Fruit fly (Drosophila melanogaster) whole organism, embryonic: ENCODE results near the gene CG18622.

Source experiments
- Aef1 ChIP-seq: fragments of 200-800 bp; sonication (Bioruptor generic); IDR thresholded peaks from 3 replicates; pipeline ENCODE4 v1.3.6; 2022; ENCODE audit warnings: missing biosample characterization, missing genetic modification characterization
- CG10366 ChIP-seq: fragments of 200-800 bp; sonication (Bioruptor generic); IDR thresholded peaks from 2 replicates; pipeline ENCODE4 v1.3.6; 2022; ENCODE audit warnings: missing biosample characterization, missing genetic modification characterization
- CG10431 ChIP-seq: fragments of 200-800 bp; sonication (Bioruptor generic); optimal IDR thresholded peaks from 3 replicates; lab custom pipeline; 2018; ENCODE audit warnings: missing biosample characterization, mild to moderate bottlenecking, missing genetic modification characterization
- CG10565 ChIP-seq: fragments of 200-800 bp; sonication (Bioruptor generic); optimal IDR thresholded peaks from 3 replicates; lab custom pipeline; 2016; ENCODE audit warnings: missing biosample characterization, mild to moderate bottlenecking, missing genetic modification characterization
- CG11093 ChIP-seq: fragments of 200-800 bp; sonication (Bioruptor generic); IDR thresholded peaks from 3 replicates; pipeline ENCODE4 v1.3.6; 2022; ENCODE audit warnings: missing biosample characterization, missing genetic modification characterization
- CG11560 ChIP-seq: fragments of 200-800 bp; sonication (Bioruptor generic); IDR thresholded peaks from 3 replicates; pipeline ENCODE4 v1.3.6; 2022; ENCODE audit warnings: missing biosample characterization, missing genetic modification characterization
- CG12942 ChIP-seq: fragments of 200-800 bp; sonication (Bioruptor generic); optimal IDR thresholded peaks from 3 replicates; lab custom pipeline; 2016; ENCODE audit warnings: missing biosample characterization, missing genetic modification characterization
- CG15011 ChIP-seq: fragments of 200-800 bp; sonication (Bioruptor generic); optimal IDR thresholded peaks from 3 replicates; lab custom pipeline; 2018; ENCODE audit warnings: missing biosample characterization, mild to moderate bottlenecking, missing genetic modification characterization
- CG15269 ChIP-seq: fragments of 200-800 bp; sonication (Bioruptor generic); optimal IDR thresholded peaks from 2 replicates; lab custom pipeline; 2018; ENCODE audit warnings: missing biosample characterization, mild to moderate bottlenecking, missing genetic modification characterization, moderate library complexity
- CG1529 ChIP-seq: fragments of 200-800 bp; sonication (Bioruptor generic); optimal IDR thresholded peaks from 3 replicates; lab custom pipeline; 2018; ENCODE audit warnings: missing biosample characterization, missing genetic modification characterization
- CG17612 ChIP-seq: fragments of 200-800 bp; sonication (Bioruptor generic); IDR thresholded peaks from 2 replicates; pipeline ENCODE4 v1.3.6; 2022; ENCODE audit warnings: missing biosample characterization, missing genetic modification characterization
- CG18599 ChIP-seq: fragments of 200-800 bp; sonication (Bioruptor generic); optimal IDR thresholded peaks from 3 replicates; lab custom pipeline; 2017; ENCODE audit warnings: missing biosample characterization, missing genetic modification characterization, mild to moderate bottlenecking, moderate library complexity, missing genetic modification reagents
- CG2202 ChIP-seq: fragments of 200-800 bp; sonication (Bioruptor generic); optimal IDR thresholded peaks from 2 replicates; lab custom pipeline; 2018; ENCODE audit warnings: missing biosample characterization, mild to moderate bottlenecking, missing genetic modification characterization
- CG30020 ChIP-seq: fragments of 200-800 bp; optimal IDR thresholded peaks from 2 replicates; lab custom pipeline; 2019; ENCODE audit warnings: missing biosample characterization, mild to moderate bottlenecking, missing genetic modification characterization, moderate library complexity
- CG3065 ChIP-seq: fragments of 200-800 bp; sonication (Bioruptor generic); optimal IDR thresholded peaks from 2 replicates; lab custom pipeline; 2016; ENCODE audit warnings: missing biosample characterization, missing genetic modification characterization
- CG33557 ChIP-seq: fragments of 200-800 bp; sonication (Bioruptor generic); optimal IDR thresholded peaks from 2 replicates; lab custom pipeline; 2019; ENCODE audit warnings: missing biosample characterization, mild to moderate bottlenecking, missing genetic modification characterization, moderate library complexity
- CG3407 ChIP-seq: fragments of 200-800 bp; sonication (Bioruptor generic); optimal IDR thresholded peaks from 2 replicates; lab custom pipeline; 2018; ENCODE audit warnings: missing biosample characterization, mild to moderate bottlenecking, missing genetic modification characterization
- CG3847 ChIP-seq: fragments of 200-800 bp; sonication (Bioruptor generic); IDR thresholded peaks from 2 replicates; pipeline ENCODE4 v1.3.6; 2022; ENCODE audit warnings: missing biosample characterization, missing genetic modification characterization
- CG4404 ChIP-seq: fragments of 200-800 bp; sonication (Bioruptor generic); IDR thresholded peaks from 2 replicates; pipeline ENCODE4 v1.3.6; 2022; ENCODE audit warnings: missing biosample characterization, missing genetic modification characterization
- CG7357 ChIP-seq: fragments of 200-800 bp; sonication (Bioruptor generic); IDR thresholded peaks from 3 replicates; pipeline ENCODE4 v1.3.6; 2022; ENCODE audit warnings: missing biosample characterization, missing genetic modification characterization
- CG9215 ChIP-seq: fragments of 200-800 bp; sonication (Bioruptor generic); IDR thresholded peaks from 2 replicates; pipeline ENCODE4 v1.3.6; 2022; ENCODE audit warnings: missing biosample characterization, missing genetic modification characterization
- CG9876 ChIP-seq: fragments of 200-800 bp; sonication (Bioruptor generic); optimal IDR thresholded peaks from 2 replicates; lab custom pipeline; 2016; ENCODE audit warnings: missing biosample characterization, missing genetic modification characterization
- Chrac-16 ChIP-seq: fragments of 200-800 bp; sonication (Bioruptor generic); optimal IDR thresholded peaks from 3 replicates; lab custom pipeline; 2016; ENCODE audit warnings: missing biosample characterization, missing genetic modification characterization
- Dad ChIP-seq: fragments of 200-800 bp; sonication (Bioruptor generic); optimal IDR thresholded peaks from 3 replicates; lab custom pipeline; 2016; ENCODE audit warnings: missing biosample characterization, missing genetic modification characterization
- Dbx ChIP-seq: fragments of 200-800 bp; sonication (Bioruptor generic); IDR thresholded peaks from 3 replicates; pipeline ENCODE4 v1.3.6; 2022; ENCODE audit warnings: missing biosample characterization, missing genetic modification characterization
- Dll ChIP-seq: fragments of 200-800 bp; sonication (Bioruptor generic); IDR thresholded peaks from 4 replicates; pipeline ENCODE4 v1.3.6; 2022; ENCODE audit warnings: missing biosample characterization, missing genetic modification characterization; ENCODE audit not compliant: partially characterized antibody
- Dref ChIP-seq: fragments of 200-800 bp; sonication (Bioruptor generic); IDR thresholded peaks from 2 replicates; pipeline ENCODE4 v1.3.6; 2022; ENCODE audit warnings: missing biosample characterization, missing genetic modification characterization
- Drgx ChIP-seq: fragments of 200-800 bp; sonication (Bioruptor generic); IDR thresholded peaks from 2 replicates; pipeline ENCODE4 v1.3.6; 2022; ENCODE audit warnings: missing biosample characterization, missing genetic modification characterization
- Fer2 ChIP-seq: fragments of 200-800 bp; sonication (Bioruptor generic); optimal IDR thresholded peaks from 2 replicates; lab custom pipeline; 2018; ENCODE audit warnings: missing biosample characterization, mild to moderate bottlenecking, missing genetic modification characterization, moderate library complexity
- Hey ChIP-seq: fragments of 200-800 bp; sonication (Bioruptor generic); optimal IDR thresholded peaks from 3 replicates; lab custom pipeline; 2018; ENCODE audit warnings: missing biosample characterization, mild to moderate bottlenecking, missing genetic modification characterization
- Hr39 ChIP-seq: fragments of >200 bp; optimal IDR thresholded peaks from 2 replicates; lab custom pipeline; 2017
- Side ChIP-seq: fragments of 200-800 bp; sonication (Bioruptor generic); optimal IDR thresholded peaks from 2 replicates; lab custom pipeline; 2016; ENCODE audit warnings: missing biosample characterization, missing genetic modification characterization
- Sry-β ChIP-seq: fragments of 200-800 bp; sonication (Bioruptor generic); optimal IDR thresholded peaks from 2 replicates; lab custom pipeline; 2018; ENCODE audit warnings: missing biosample characterization, mild to moderate bottlenecking, missing genetic modification characterization, moderate library complexity
- Taf1 ChIP-seq: fragments of 200-800 bp; sonication (Bioruptor generic); IDR thresholded peaks from 2 replicates; pipeline ENCODE4 v1.3.6; 2022; ENCODE audit warnings: missing biosample characterization, missing genetic modification characterization
- ac ChIP-seq: fragments of 200-800 bp; sonication (Bioruptor generic); optimal IDR thresholded peaks from 3 replicates; lab custom pipeline; 2017; ENCODE audit warnings: missing biosample characterization, mild to moderate bottlenecking, missing genetic modification characterization
- az2 ChIP-seq: fragments of 200-800 bp; sonication (Bioruptor generic); optimal IDR thresholded peaks from 3 replicates; lab custom pipeline; 2016; ENCODE audit warnings: missing biosample characterization, missing genetic modification characterization
- bcd ChIP-seq: fragments of 200-800 bp; sonication (Bioruptor generic); optimal IDR thresholded peaks from 2 replicates; lab custom pipeline; 2017; ENCODE audit warnings: missing biosample characterization, mild to moderate bottlenecking, missing genetic modification characterization
- br ChIP-seq: fragments of >200 bp; optimal IDR thresholded peaks from 2 replicates; lab custom pipeline; 2017
- ci ChIP-seq: fragments of 200-800 bp; sonication (Bioruptor generic); IDR thresholded peaks from 3 replicates; pipeline ENCODE4 v1.3.6; 2022; ENCODE audit warnings: missing biosample characterization, missing genetic modification characterization
- dmrt11E ChIP-seq: fragments of 200-800 bp; sonication (Bioruptor generic); optimal IDR thresholded peaks from 3 replicates; lab custom pipeline; 2018; ENCODE audit warnings: missing biosample characterization, mild to moderate bottlenecking, missing genetic modification characterization, moderate library complexity
- hth ChIP-seq: fragments of >200 bp; optimal IDR thresholded peaks from 2 replicates; lab custom pipeline; 2017; ENCODE audit warnings: inconsistent platforms
- klu ChIP-seq: fragments of 200-800 bp; sonication (Bioruptor generic); IDR thresholded peaks from 2 replicates; pipeline ENCODE4 v1.3.6; 2022; ENCODE audit warnings: missing biosample characterization, missing genetic modification characterization
- kni ChIP-seq: fragments of 200-800 bp; sonication (Bioruptor generic); optimal IDR thresholded peaks from 3 replicates; lab custom pipeline; 2017; ENCODE audit warnings: mild to moderate bottlenecking, missing biosample characterization, missing genetic modification reagents, missing genetic modification characterization
- lola ChIP-seq, 3 experiments: fragments of >200 bp in 2 of 3; fragments of 200-800 bp in 1 of 3; sonication (Bioruptor generic) in 1 of 3; optimal IDR thresholded peaks; 2 replicates each; lab custom pipeline; 2017 to 2019; ENCODE audit warnings: missing biosample characterization in 3 of 3, missing genetic modification characterization in 3 of 3, mild to moderate bottlenecking in 1 of 3, moderate library complexity in 1 of 3
- luna ChIP-seq: fragments of 200-800 bp; sonication (Bioruptor generic); optimal IDR thresholded peaks from 2 replicates; lab custom pipeline; 2016; ENCODE audit warnings: missing biosample characterization, missing genetic modification characterization
- sim ChIP-seq: fragments of 200-800 bp; sonication (Bioruptor generic); IDR thresholded peaks from 2 replicates; pipeline ENCODE4 v1.3.6; 2022; ENCODE audit warnings: missing biosample characterization, missing genetic modification characterization
- stwl ChIP-seq: fragments of 200-800 bp; sonication (Bioruptor generic); optimal IDR thresholded peaks from 3 replicates; lab custom pipeline; 2018; ENCODE audit warnings: missing biosample characterization, mild to moderate bottlenecking, missing genetic modification characterization, moderate library complexity
- tgo ChIP-seq: fragments of 200-800 bp; sonication (Bioruptor generic); IDR thresholded peaks from 3 replicates; pipeline ENCODE4 v1.3.6; 2022; ENCODE audit warnings: missing biosample characterization, missing genetic modification characterization
- vfl ChIP-seq: fragments of 200-800 bp; sonication (Bioruptor generic); optimal IDR thresholded peaks from 2 replicates; lab custom pipeline; 2016; ENCODE audit warnings: missing biosample characterization, missing genetic modification characterization
- vnd ChIP-seq: fragments of 200-800 bp; sonication (Bioruptor generic); IDR thresholded peaks from 3 replicates; pipeline ENCODE4 v1.3.6; 2022; ENCODE audit warnings: missing biosample characterization, missing genetic modification characterization; ENCODE audit not compliant: partially characterized antibody
- wor ChIP-seq: fragments of 200-800 bp; sonication (Bioruptor generic); IDR thresholded peaks from 2 replicates; pipeline ENCODE4 v1.3.6; 2022; ENCODE audit warnings: missing biosample characterization, missing genetic modification characterization

CG18622 gene

DNA sequence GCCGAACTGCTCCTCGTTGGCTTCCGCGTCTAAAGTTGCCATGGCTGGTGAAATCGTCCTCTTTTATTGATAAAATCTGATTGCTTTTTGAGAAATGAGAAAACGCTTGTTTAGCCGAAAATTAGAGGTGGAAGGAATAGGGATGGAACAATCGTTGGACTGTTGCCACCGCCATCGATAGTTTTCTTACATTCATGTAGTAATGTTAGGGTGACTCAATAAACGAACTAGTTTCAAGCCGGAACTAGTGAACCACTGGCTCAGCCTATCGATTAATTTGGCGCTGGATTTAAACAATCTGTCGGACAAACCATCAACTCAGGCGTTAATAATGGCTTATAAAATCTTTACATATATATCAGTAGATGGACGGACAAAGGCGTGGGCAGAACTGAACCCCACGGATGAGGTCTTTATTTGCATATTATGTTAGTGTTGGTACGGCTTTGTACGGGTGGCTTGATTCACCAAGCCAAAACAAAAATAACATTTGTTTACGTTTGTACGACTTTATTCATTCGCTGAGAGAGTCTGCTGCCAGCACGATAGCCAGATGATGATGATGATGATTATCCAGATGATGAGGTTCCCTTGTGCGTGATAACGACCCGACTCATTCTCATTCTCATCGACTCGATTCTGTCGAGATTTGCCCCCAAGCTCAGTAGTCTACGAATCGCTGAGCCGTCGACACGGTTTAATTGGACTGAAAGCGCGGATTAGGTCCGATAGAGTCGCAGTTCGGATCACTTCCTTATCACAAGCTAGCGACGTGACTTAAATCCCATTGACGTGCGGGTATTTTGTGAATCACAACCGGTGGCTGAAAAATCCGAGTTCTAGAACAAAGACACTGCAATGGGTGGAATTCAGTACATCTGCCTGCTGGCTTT, 14.9 kb upstream of the CG18622 start, which contains the start of the genes Sf3a1 and Irc (continued):
- no peak for TF ChIP-seq CG3407 (GFP tag; lab: Kevin White, UChicago)
- TF ChIP-seq Chrac-16: peak; percentile 13
- no peak for TF ChIP-seq dmrt11E (tag; lab: Kevin White, UChicago)
- TF ChIP-seq lola (GFP tag; optimal IDR thresholded peaks at IDR 0.05; lab: Kevin White, UChicago): no peak
- TF ChIP-seq CG33557: no peak
- peak; percentile 96 for TF ChIP-seq Dll (GFP tag; lab: Robert Waterston, UW)
- no peak for TF ChIP-seq CG10565 (GFP tag; lab: Kevin White, UChicago)
- no peak for TF ChIP-seq Aef1 (GFP tag; lab: Robert Waterston, UW)
- no peak for TF ChIP-seq CG10366 (GFP tag; lab: Robert Waterston, UW)
- no peak for TF ChIP-seq br (lab: Kevin White, UChicago)
- TF ChIP-seq CG15011: no peak
- no peak for TF ChIP-seq ac (GFP tag; lab: Kevin White, UChicago)
- no peak for TF ChIP-seq Taf1 (GFP tag; lab: Robert Waterston, UW)
- no peak for TF ChIP-seq CG1529 (GFP tag; lab: Kevin White, UChicago)
- peak; percentile 82 for TF ChIP-seq stwl (tag; lab: Kevin White, UChicago)
- peak; percentile 62 for TF ChIP-seq vfl (GFP tag; lab: Kevin White, UChicago)
- TF ChIP-seq ci (GFP tag; lab: Robert Waterston, UW): peak; percentile 14; the same call in 1 of the 3 replicates
- peak; percentile 48; the same call in 1 of the 3 replicates for TF ChIP-seq Dbx (GFP tag; lab: Robert Waterston, UW)
- no peak for TF ChIP-seq CG9215 (GFP tag; lab: Robert Waterston, UW)
- TF ChIP-seq wor (GFP tag; lab: Robert Waterston, UW): no peak
- TF ChIP-seq CG10431: peak; percentile 47
- peak; percentile 18 for TF ChIP-seq CG30020 (tag; lab: Kevin White, UChicago)
- no peak for TF ChIP-seq CG17612 (GFP tag; lab: Robert Waterston, UW)
- no peak for TF ChIP-seq klu (GFP tag; lab: Robert Waterston, UW)
- no peak for TF ChIP-seq hth (lab: Kevin White, UChicago)
- TF ChIP-seq Sry-β (GFP tag; lab: Kevin White, UChicago): peak; percentile 21
- TF ChIP-seq CG11093 (GFP tag; lab: Robert Waterston, UW): no peak
- TF ChIP-seq CG7357: no peak
- TF ChIP-seq Fer2 (tag; lab: Kevin White, UChicago): no peak
- TF ChIP-seq kni (GFP tag; lab: Kevin White, UChicago): no peak
- peak; percentile 26 for TF ChIP-seq Side (GFP tag; lab: Kevin White, UChicago)
- peak; percentile 94 for TF ChIP-seq vnd
- no peak for TF ChIP-seq Hey (tag; lab: Kevin White, UChicago)
- TF ChIP-seq sim (GFP tag; lab: Robert Waterston, UW): no peak
- TF ChIP-seq CG15269 (tag; lab: Kevin White, UChicago): no peak
- TF ChIP-seq CG4404 (GFP tag; lab: Robert Waterston, UW): no peak
- TF ChIP-seq CG3065 (GFP tag; lab: Kevin White, UChicago): peak; percentile 30
- TF ChIP-seq CG11560 (tag; lab: Robert Waterston, UW): no peak
- no peak for TF ChIP-seq CG12942
- no peak for TF ChIP-seq luna (GFP tag; lab: Kevin White, UChicago)
- no peak for TF ChIP-seq tgo (GFP tag; lab: Robert Waterston, UW)
- peak; percentile 25 for TF ChIP-seq Dad (GFP tag; lab: Kevin White, UChicago)
- peak; percentile 1 for TF ChIP-seq bcd
- peak; percentile 32 for TF ChIP-seq CG9876 (GFP tag; lab: Kevin White, UChicago)
- peak; percentile 20; the same call in 1 of the 2 replicates for TF ChIP-seq Drgx (GFP tag; lab: Robert Waterston, UW)
- TF ChIP-seq az2 (GFP tag; lab: Kevin White, UChicago): no peak
- peak; percentile 89 for TF ChIP-seq Dref (GFP tag; lab: Robert Waterston, UW)
- TF ChIP-seq CG3847 (GFP tag; lab: Robert Waterston, UW): peak; percentile 51; the same call in 1 of the 2 replicates
- no peak for TF ChIP-seq Hr39
- TF ChIP-seq CG2202 (tag; lab: Kevin White, UChicago): no peak
- no peak for TF ChIP-seq CG18599 (GFP tag; lab: Kevin White, UChicago)
